Worm (Caenorhabditis elegans) whole organism, young adult: ENCODE data around the gene srd-7.

Source experiments
- F22D6.2 ChIP-seq: sonication (generic microtip); optimal IDR thresholded peaks from 2 replicates; lab custom pipeline; 2016; ENCODE audit warnings: mild to moderate bottlenecking, missing genetic modification characterization, missing compliant biosample characterization
- F37B4.10 ChIP-seq: fragments of 200-800 bp; sonication (Bioruptor generic); IDR thresholded peaks from 2 replicates; pipeline ENCODE4 v1.3.6; 2022; ENCODE audit warnings: missing genetic modification characterization, missing compliant biosample characterization
- F49E8.2 ChIP-seq: sonication (generic microtip); optimal IDR thresholded peaks from 3 replicates; lab custom pipeline; 2017; ENCODE audit warnings: missing genetic modification characterization, mild to moderate bottlenecking, missing compliant biosample characterization, antibody characterized with exemption, moderate library complexity; ENCODE audit not compliant: insufficient read depth
- F57C9.4 ChIP-seq: sonication (generic microtip); optimal IDR thresholded peaks from 2 replicates; lab custom pipeline; 2017; ENCODE audit warnings: mild to moderate bottlenecking, missing genetic modification characterization, missing compliant biosample characterization
- K11D2.4 ChIP-seq: fragments of 200-800 bp; sonication (Bioruptor generic); IDR thresholded peaks from 2 replicates; pipeline ENCODE4 v1.3.6; 2022; ENCODE audit warnings: missing genetic modification reagents, missing genetic modification characterization, missing compliant biosample characterization
- Y53G8AR.9 ChIP-seq: fragments of 200-800 bp; sonication (Bioruptor generic); conservative IDR thresholded peaks from 2 replicates; pipeline ENCODE4 v1.3.6; 2022; ENCODE audit warnings: missing genetic modification reagents, missing genetic modification characterization, missing compliant biosample characterization
- Y67H2A.10 ChIP-seq: fragments of 200-800 bp; sonication (Bioruptor generic); conservative IDR thresholded peaks from 2 replicates; pipeline ENCODE4 v1.3.6; 2022; ENCODE audit warnings: missing genetic modification reagents, missing genetic modification characterization, missing compliant biosample characterization
- Y79H2A.3 ChIP-seq: fragments of 200-800 bp; sonication (Bioruptor generic); conservative IDR thresholded peaks from 2 replicates; pipeline ENCODE4 v1.3.6; 2022; ENCODE audit warnings: missing genetic modification reagents, missing genetic modification characterization, missing compliant biosample characterization
- akir-1 ChIP-seq: fragments of 200-800 bp; sonication (Bioruptor generic); optimal IDR thresholded peaks from 2 replicates; lab custom pipeline; 2018; ENCODE audit warnings: mild to moderate bottlenecking, missing genetic modification characterization, moderate library complexity, missing compliant biosample characterization
- aptf-3 ChIP-seq: fragments of 200-800 bp; sonication (Bioruptor generic); IDR thresholded peaks from 2 replicates; pipeline ENCODE4 v1.3.6; 2022; ENCODE audit warnings: missing genetic modification characterization, missing compliant biosample characterization
- athp-1 ChIP-seq: sonication (generic microtip); optimal IDR thresholded peaks from 2 replicates; lab custom pipeline; 2017; ENCODE audit warnings: mild to moderate bottlenecking, missing genetic modification characterization, missing compliant biosample characterization
- attf-3 ChIP-seq: fragments of 200-800 bp; sonication (Bioruptor generic); conservative IDR thresholded peaks from 2 replicates; pipeline ENCODE4 v1.3.6; 2022; ENCODE audit warnings: missing genetic modification reagents, missing genetic modification characterization, missing compliant biosample characterization
- cebp-1 ChIP-seq, 2 experiments: fragments of 200-800 bp in 1 of 2; sonication (Bioruptor generic) in 1 of 2; sonication (generic microtip) in 1 of 2; IDR thresholded peaks in 1 of 2; optimal IDR thresholded peaks in 1 of 2; 2 replicates each; pipeline versions ENCODE4 v1.3.6 to Lab custom; 2017 to 2022; ENCODE audit warnings: missing compliant biosample characterization in 2 of 2, missing genetic modification characterization in 2 of 2, mild to moderate bottlenecking in 1 of 2, missing genetic modification reagents in 1 of 2, moderate library complexity in 1 of 2
- cebp-2 ChIP-seq: fragments of 200-800 bp; sonication (Bioruptor generic); IDR thresholded peaks from 2 replicates; pipeline ENCODE4 v1.3.6; 2022; ENCODE audit warnings: missing genetic modification characterization, missing compliant biosample characterization
- chd-7 ChIP-seq: sonication (generic microtip); optimal IDR thresholded peaks from 2 replicates; lab custom pipeline; 2016; ENCODE audit warnings: mild to moderate bottlenecking, missing genetic modification characterization, moderate library complexity, missing compliant biosample characterization
- die-1 ChIP-seq: sonication (generic microtip); optimal IDR thresholded peaks from 2 replicates; lab custom pipeline; 2016; ENCODE audit warnings: missing genotype, mild to moderate bottlenecking, missing genetic modification characterization, missing compliant biosample characterization
- egl-44 ChIP-seq: fragments of 200-800 bp; sonication (Bioruptor generic); IDR thresholded peaks from 2 replicates; pipeline ENCODE4 v1.3.6; 2022; ENCODE audit warnings: missing genetic modification reagents, missing genetic modification characterization, missing compliant biosample characterization
- ekl-4 ChIP-seq: fragments of 200-800 bp; sonication (Bioruptor generic); IDR thresholded peaks from 2 replicates; pipeline ENCODE4 v1.3.6; 2022; ENCODE audit warnings: missing genetic modification reagents, missing genetic modification characterization, missing compliant biosample characterization
- fkh-3 ChIP-seq: sonication (generic microtip); optimal IDR thresholded peaks from 2 replicates; lab custom pipeline; 2016; ENCODE audit warnings: mild to moderate bottlenecking, missing genetic modification characterization, missing compliant biosample characterization
- hmg-1.2 ChIP-seq: fragments of 200-800 bp; sonication (Bioruptor generic); IDR thresholded peaks from 2 replicates; pipeline ENCODE4 v1.3.6; 2022; ENCODE audit warnings: missing genetic modification reagents, missing genetic modification characterization, missing compliant biosample characterization
- lag-1 ChIP-seq: fragments of 200-800 bp; sonication (Bioruptor generic); IDR thresholded peaks from 2 replicates; pipeline ENCODE4 v1.3.6; 2022; ENCODE audit warnings: missing genetic modification reagents, missing genetic modification characterization, missing compliant biosample characterization
- let-526 ChIP-seq: fragments of 200-800 bp; sonication (Bioruptor generic); IDR thresholded peaks from 2 replicates; pipeline ENCODE4 v1.3.6; 2022; ENCODE audit warnings: missing genetic modification reagents, missing genetic modification characterization, missing compliant biosample characterization
- lin-54 ChIP-seq: fragments of 200-800 bp; sonication (Bioruptor generic); optimal IDR thresholded peaks from 2 replicates; lab custom pipeline; 2018; ENCODE audit warnings: mild to moderate bottlenecking, missing genetic modification characterization, missing compliant biosample characterization
- lir-1 ChIP-seq: fragments of 200-800 bp; sonication (Bioruptor generic); conservative IDR thresholded peaks from 2 replicates; pipeline ENCODE4 v1.3.6; 2022; ENCODE audit warnings: missing genetic modification reagents, missing genetic modification characterization, missing compliant biosample characterization
- madf-3 ChIP-seq: fragments of 200-800 bp; sonication (Bioruptor generic); IDR thresholded peaks from 2 replicates; pipeline ENCODE4 v1.3.6; 2022; ENCODE audit warnings: missing genetic modification reagents, missing genetic modification characterization, missing compliant biosample characterization
- mxl-1 ChIP-seq: sonication (generic microtip); optimal IDR thresholded peaks from 2 replicates; lab custom pipeline; 2016; ENCODE audit warnings: missing genetic modification characterization, missing compliant biosample characterization
- nhr-27 ChIP-seq: fragments of 200-800 bp; sonication (Bioruptor generic); optimal IDR thresholded peaks from 2 replicates; lab custom pipeline; 2018; ENCODE audit warnings: mild to moderate bottlenecking, missing genetic modification characterization, moderate library complexity, missing compliant biosample characterization
- repo-1 ChIP-seq: sonication (generic microtip); optimal IDR thresholded peaks from 2 replicates; lab custom pipeline; 2017; ENCODE audit warnings: mild to moderate bottlenecking, missing genetic modification characterization, missing compliant biosample characterization
- rpc-1 ChIP-seq, 2 experiments: fragments of 150-350 bp in 1 of 2; sonication (generic microtip) in 1 of 2; optimal IDR thresholded peaks; 2 replicates each; lab custom pipeline; 2014 to 2018; ENCODE audit warnings: missing biosample characterization in 1 of 2, missing genetic modification characterization in 1 of 2, missing genetic modification reagents in 1 of 2, missing genotype in 1 of 2
- snpc-1.3 ChIP-seq: sonication (generic microtip); optimal IDR thresholded peaks from 2 replicates; lab custom pipeline; 2017; ENCODE audit warnings: missing genetic modification characterization, mild to moderate bottlenecking, missing compliant biosample characterization, antibody characterized with exemption, moderate library complexity, missing genotype, missing genetic modification reagents; ENCODE audit not compliant: insufficient read depth
- snpc-3.4 ChIP-seq: sonication (generic microtip); optimal IDR thresholded peaks from 2 replicates; lab custom pipeline; 2017; ENCODE audit warnings: missing genetic modification characterization, mild to moderate bottlenecking, missing compliant biosample characterization, antibody characterized with exemption, moderate library complexity, missing genotype, missing genetic modification reagents
- sptf-2 ChIP-seq: fragments of 200-800 bp; sonication (Bioruptor generic); optimal IDR thresholded peaks from 2 replicates; lab custom pipeline; 2018; ENCODE audit warnings: mild to moderate bottlenecking, missing genetic modification characterization, missing compliant biosample characterization
- unc-130 ChIP-seq: sonication (generic microtip); optimal IDR thresholded peaks from 2 replicates; lab custom pipeline; 2016; ENCODE audit warnings: missing genetic modification reagents, missing genetic modification characterization, missing compliant biosample characterization
- ztf-18 ChIP-seq: sonication (generic microtip); optimal IDR thresholded peaks from 2 replicates; lab custom pipeline; 2016; ENCODE audit warnings: missing genotype, mild to moderate bottlenecking, missing genetic modification characterization, missing compliant biosample characterization
- ztf-28 ChIP-seq: fragments of 200-800 bp; sonication (Bioruptor generic); IDR thresholded peaks from 2 replicates; pipeline ENCODE4 v1.3.6; 2022; ENCODE audit warnings: missing genetic modification reagents, missing genetic modification characterization, missing compliant biosample characterization
- ztf-6 ChIP-seq: fragments of 200-800 bp; sonication (Bioruptor generic); IDR thresholded peaks from 2 replicates; pipeline ENCODE4 v1.3.6; 2022; ENCODE audit warnings: missing genetic modification reagents, missing genetic modification characterization, missing compliant biosample characterization

The srd-7 gene

DNA sequence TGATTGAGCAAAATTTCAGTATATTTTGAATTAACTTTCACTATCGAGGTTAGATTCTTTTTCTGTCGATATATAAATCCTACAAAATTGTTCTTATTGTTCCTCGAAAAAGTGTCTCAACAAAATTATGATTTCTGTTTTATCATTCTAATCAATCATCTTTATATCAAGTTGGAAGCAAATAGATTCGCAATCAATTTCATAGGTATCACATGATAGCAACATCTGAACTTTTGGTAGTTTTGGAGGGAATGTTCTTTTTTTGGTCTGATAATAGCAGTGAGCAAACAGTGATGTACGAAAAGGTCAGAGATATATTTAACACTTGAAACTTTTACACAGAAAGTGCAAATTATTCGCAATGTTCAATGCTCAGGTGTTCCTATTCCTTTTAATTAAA lies 24.2 kb upstream of the srd-7 start (continued):
- TF ChIP-seq K11D2.4 (GFP tag; lab: Robert Waterston, UW), result no peak
- no peak for TF ChIP-seq F49E8.2 (tag; lab: Kevin White, UChicago)
- no peak for TF ChIP-seq mxl-1 (tag; lab: Kevin White, UChicago)
- TF ChIP-seq egl-44 (GFP tag; lab: Robert Waterston, UW), result no peak

ce11 chrIV:10803973-10804372 lies 17.3 kb upstream of the srd-7 start:
- no peak for TF ChIP-seq mxl-1 (tag; lab: Kevin White, UChicago)
- TF ChIP-seq aptf-3 (GFP tag; lab: Robert Waterston, UW), result no peak
- no peak for TF ChIP-seq cebp-1 (GFP tag; IDR thresholded peaks at IDR 0.05; lab: Robert Waterston, UW)
- TF ChIP-seq cebp-1 (tag; optimal IDR thresholded peaks at IDR 0.05; lab: Kevin White, UChicago), result no peak
- no peak for TF ChIP-seq let-526 (GFP tag; lab: Robert Waterston, UW)
- TF ChIP-seq lin-54 (GFP tag; lab: Kevin White, UChicago), result no peak
- no peak for TF ChIP-seq die-1 (tag; lab: Kevin White, UChicago)
- TF ChIP-seq hmg-1.2, result no peak
- TF ChIP-seq ztf-6 (GFP tag; lab: Robert Waterston, UW), result no peak
- TF ChIP-seq lir-1 (GFP tag; lab: Robert Waterston, UW), result no peak
- no peak for TF ChIP-seq ekl-4 (GFP tag; lab: Robert Waterston, UW)
- no peak for TF ChIP-seq egl-44 (GFP tag; lab: Robert Waterston, UW)
- no peak for TF ChIP-seq nhr-27 (tag; lab: Kevin White, UChicago)
- no peak for TF ChIP-seq athp-1
- TF ChIP-seq chd-7 (tag; lab: Kevin White, UChicago), result no peak

ce11 chrIV:10799354-10799753 lies 12.7 kb upstream of the srd-7 start, which contains the start of gene zipt-2.1:
TSS of gene zipt-2.1 (plus strand) at chrIV:10799654.
- TF ChIP-seq K11D2.4 (GFP tag; lab: Robert Waterston, UW) (no peak), lag-1 (GFP tag; lab: Robert Waterston, UW) (no peak), athp-1 (no peak), ztf-18 (no peak), Y79H2A.3 (GFP tag; lab: Robert Waterston, UW) (no peak), snpc-1.3 (no peak), ztf-28 (GFP tag; lab: Robert Waterston, UW) (no peak), sptf-2 (GFP tag; lab: Kevin White, UChicago) (no peak), akir-1 (no peak), cebp-2 (GFP tag; lab: Robert Waterston, UW) (no peak), F37B4.10 (no peak), lin-54 (GFP tag; lab: Kevin White, UChicago) (no peak), ekl-4 (GFP tag; lab: Robert Waterston, UW) (no peak), cebp-1 (GFP tag; IDR thresholded peaks at IDR 0.05; lab: Robert Waterston, UW) (no peak), cebp-1 (tag; optimal IDR thresholded peaks at IDR 0.05; lab: Kevin White, UChicago) (no peak), madf-3 (GFP tag; lab: Robert Waterston, UW) (no peak), F22D6.2 (tag; lab: Kevin White, UChicago) (no peak)
- TF ChIP-seq, all 124 proteins: peak for 0

DNA sequence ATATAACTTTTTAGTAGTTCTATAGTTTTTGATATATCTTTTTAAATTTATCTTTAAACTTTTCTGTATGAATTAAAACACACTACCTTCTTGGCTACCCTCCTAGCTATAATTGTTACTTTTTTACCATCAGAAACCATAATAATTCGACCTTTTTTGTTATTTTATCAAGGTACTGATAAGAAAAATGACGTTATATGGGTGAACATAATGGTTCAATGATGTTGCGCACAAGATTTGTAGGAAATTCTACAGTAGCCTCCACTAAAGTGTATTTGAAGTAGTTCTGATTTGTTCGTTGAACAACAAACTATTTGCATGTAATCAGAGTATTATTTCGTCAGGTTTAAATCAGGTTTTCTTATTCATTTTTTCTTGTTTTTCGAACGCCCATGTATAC lies 12.0 kb upstream of the srd-7 start:
- TF ChIP-seq Y53G8AR.9 (GFP tag; lab: Robert Waterston, UW) (no peak), repo-1 (tag; lab: Kevin White, UChicago) (no peak), F57C9.4 (tag; lab: Kevin White, UChicago) (no peak), F49E8.2 (tag; lab: Kevin White, UChicago) (no peak), aptf-3 (GFP tag; lab: Robert Waterston, UW) (no peak), nhr-27 (tag; lab: Kevin White, UChicago) (no peak), snpc-3.4 (no peak), rpc-1 (optimal IDR thresholded peaks at IDR 0.05; lab: Kevin White, UChicago) (no peak), rpc-1 (tag; optimal IDR thresholded peaks at IDR 0.05; lab: Kevin White, UChicago) (no peak), Y67H2A.10 (no peak), fkh-3 (tag; lab: Kevin White, UChicago) (no peak), attf-3 (GFP tag; lab: Robert Waterston, UW) (no peak), unc-130 (no peak), akir-1 (no peak), Y79H2A.3 (GFP tag; lab: Robert Waterston, UW) (no peak)
